Worm (Caenorhabditis elegans) whole organism, young adult: ENCODE measurements around the gene hlh-27.
A peak's percentile ranks its signal among the peaks of the same experiment; 100 is the strongest.

Experiments used
- F37B4.10 ChIP-seq: fragments of 200-800 bp; sonication (Bioruptor generic); IDR thresholded peaks from 2 replicates; pipeline ENCODE4 v1.3.6; 2022; ENCODE audit warnings: missing genetic modification characterization, missing compliant biosample characterization
- F39B2.1 ChIP-seq: fragments of 200-800 bp; sonication (Bioruptor generic); IDR thresholded peaks from 2 replicates; pipeline ENCODE4 v1.3.6; 2022; ENCODE audit warnings: missing genetic modification reagents, missing genetic modification characterization, missing compliant biosample characterization
- F57A8.1 ChIP-seq: fragments of 200-800 bp; sonication (Bioruptor generic); optimal IDR thresholded peaks from 2 replicates; lab custom pipeline; 2018; ENCODE audit warnings: mild to moderate bottlenecking, missing genetic modification characterization, moderate library complexity, missing compliant biosample characterization
- K11D2.4 ChIP-seq: fragments of 200-800 bp; sonication (Bioruptor generic); IDR thresholded peaks from 2 replicates; pipeline ENCODE4 v1.3.6; 2022; ENCODE audit warnings: missing genetic modification reagents, missing genetic modification characterization, missing compliant biosample characterization
- Y95B8A.8 ChIP-seq: fragments of 200-800 bp; sonication (Bioruptor generic); IDR thresholded peaks from 2 replicates; pipeline ENCODE4 v1.3.6; 2022; ENCODE audit warnings: missing genetic modification reagents, missing genetic modification characterization, missing compliant biosample characterization
- ZK185.1 ChIP-seq: sonication (generic microtip); optimal IDR thresholded peaks from 2 replicates; lab custom pipeline; 2016; ENCODE audit warnings: mild to moderate bottlenecking, missing genetic modification characterization, missing compliant biosample characterization; ENCODE audit not compliant: poor library complexity, severe bottlenecking
- atf-7 ChIP-seq: sonication (generic microtip); optimal IDR thresholded peaks from 2 replicates; lab custom pipeline; 2017; ENCODE audit warnings: mild to moderate bottlenecking, missing genetic modification characterization, missing compliant biosample characterization
- athp-1 ChIP-seq: sonication (generic microtip); optimal IDR thresholded peaks from 2 replicates; lab custom pipeline; 2017; ENCODE audit warnings: mild to moderate bottlenecking, missing genetic modification characterization, missing compliant biosample characterization
- attf-5 ChIP-seq: fragments of 200-800 bp; sonication (Bioruptor generic); optimal IDR thresholded peaks from 2 replicates; lab custom pipeline; 2018; ENCODE audit warnings: mild to moderate bottlenecking, missing genetic modification characterization, missing compliant biosample characterization
- bed-1 ChIP-seq: fragments of 200-800 bp; sonication (Bioruptor generic); IDR thresholded peaks from 2 replicates; pipeline ENCODE4 v1.3.6; 2022; ENCODE audit warnings: missing genetic modification reagents, missing genetic modification characterization, missing compliant biosample characterization
- bed-2 ChIP-seq: fragments of 200-800 bp; sonication (Bioruptor generic); IDR thresholded peaks from 2 replicates; pipeline ENCODE4 v1.3.6; 2022; ENCODE audit warnings: missing genetic modification reagents, missing genetic modification characterization, missing compliant biosample characterization
- ccch-3 ChIP-seq: fragments of 200-800 bp; sonication (Bioruptor generic); optimal IDR thresholded peaks from 2 replicates; lab custom pipeline; 2018; ENCODE audit warnings: mild to moderate bottlenecking, missing genetic modification characterization, missing compliant biosample characterization
- chd-7 ChIP-seq: sonication (generic microtip); optimal IDR thresholded peaks from 2 replicates; lab custom pipeline; 2016; ENCODE audit warnings: mild to moderate bottlenecking, missing genetic modification characterization, moderate library complexity, missing compliant biosample characterization
- dpl-1 ChIP-seq: fragments of 150-350 bp; optimal IDR thresholded peaks from 2 replicates; lab custom pipeline; 2014; ENCODE audit warnings: missing biosample characterization, missing genetic modification reagents, missing genetic modification characterization
- ekl-4 ChIP-seq: fragments of 200-800 bp; sonication (Bioruptor generic); IDR thresholded peaks from 2 replicates; pipeline ENCODE4 v1.3.6; 2022; ENCODE audit warnings: missing genetic modification reagents, missing genetic modification characterization, missing compliant biosample characterization
- fkh-3 ChIP-seq: sonication (generic microtip); optimal IDR thresholded peaks from 2 replicates; lab custom pipeline; 2016; ENCODE audit warnings: mild to moderate bottlenecking, missing genetic modification characterization, missing compliant biosample characterization
- hmg-1.2 ChIP-seq: fragments of 200-800 bp; sonication (Bioruptor generic); IDR thresholded peaks from 2 replicates; pipeline ENCODE4 v1.3.6; 2022; ENCODE audit warnings: missing genetic modification reagents, missing genetic modification characterization, missing compliant biosample characterization
- hrde-1 ChIP-seq: sonication (generic microtip); optimal IDR thresholded peaks from 2 replicates; lab custom pipeline; 2016; ENCODE audit warnings: missing genetic modification characterization, mild to moderate bottlenecking, missing compliant biosample characterization, moderate library complexity, missing genotype, missing genetic modification reagents, borderline replicate concordance
- let-526 ChIP-seq: fragments of 200-800 bp; sonication (Bioruptor generic); IDR thresholded peaks from 2 replicates; pipeline ENCODE4 v1.3.6; 2022; ENCODE audit warnings: missing genetic modification reagents, missing genetic modification characterization, missing compliant biosample characterization
- let-607 ChIP-seq, 2 experiments: fragments of 200-800 bp in 1 of 2; sonication (Bioruptor generic) in 1 of 2; sonication (generic microtip) in 1 of 2; optimal IDR thresholded peaks; 2 replicates each; lab custom pipeline; 2016 to 2018; ENCODE audit warnings: mild to moderate bottlenecking in 2 of 2, missing compliant biosample characterization in 2 of 2, missing genetic modification characterization in 2 of 2, moderate library complexity in 2 of 2, missing genotype in 1 of 2
- lsl-1 ChIP-seq: fragments of 200-800 bp; sonication (Bioruptor generic); optimal IDR thresholded peaks from 2 replicates; lab custom pipeline; 2018; ENCODE audit warnings: mild to moderate bottlenecking, missing genetic modification characterization, moderate library complexity, missing compliant biosample characterization
- mxl-1 ChIP-seq: sonication (generic microtip); optimal IDR thresholded peaks from 2 replicates; lab custom pipeline; 2016; ENCODE audit warnings: missing genetic modification characterization, missing compliant biosample characterization
- nhr-80 ChIP-seq: sonication (generic microtip); optimal IDR thresholded peaks from 2 replicates; lab custom pipeline; 2016; ENCODE audit warnings: missing genetic modification characterization, missing compliant biosample characterization
- pbrm-1 ChIP-seq: fragments of 200-800 bp; sonication (Bioruptor generic); IDR thresholded peaks from 2 replicates; pipeline ENCODE4 v1.3.6; 2022; ENCODE audit warnings: missing genetic modification reagents, missing genetic modification characterization, missing compliant biosample characterization
- rec-8 ChIP-seq, 2 experiments: sonication (generic microtip); optimal IDR thresholded peaks; 2 replicates each; lab custom pipeline; 2016; ENCODE audit warnings: mild to moderate bottlenecking in 2 of 2, missing genetic modification characterization in 2 of 2, missing genetic modification reagents in 2 of 2, missing genotype in 2 of 2, missing biosample characterization in 1 of 2, missing compliant biosample characterization in 1 of 2, moderate library complexity in 1 of 2
- snpc-1.1 ChIP-seq: sonication (generic microtip); optimal IDR thresholded peaks from 2 replicates; lab custom pipeline; 2017; ENCODE audit warnings: missing genetic modification characterization, mild to moderate bottlenecking, missing compliant biosample characterization, antibody characterized with exemption, moderate library complexity, missing genotype, missing genetic modification reagents; ENCODE audit not compliant: insufficient read depth
- snpc-4 ChIP-seq, 5 experiments: fragments of 150-350 bp in 1 of 5; sonication (generic microtip) in 4 of 5; optimal IDR thresholded peaks; 2 replicates each; lab custom pipeline; 2014 to 2018; ENCODE audit warnings: missing genetic modification characterization in 5 of 5, missing biosample characterization in 3 of 5, antibody characterized with exemption in 2 of 5, mild to moderate bottlenecking in 2 of 5, missing compliant biosample characterization in 2 of 5, missing genotype in 2 of 5, moderate library complexity in 2 of 5, missing genetic modification reagents in 1 of 5
- somi-1 ChIP-seq: fragments of 200-800 bp; sonication (Bioruptor generic); optimal IDR thresholded peaks from 2 replicates; lab custom pipeline; 2018; ENCODE audit warnings: mild to moderate bottlenecking, missing genetic modification characterization, missing compliant biosample characterization
- sptf-2 ChIP-seq: fragments of 200-800 bp; sonication (Bioruptor generic); optimal IDR thresholded peaks from 2 replicates; lab custom pipeline; 2018; ENCODE audit warnings: mild to moderate bottlenecking, missing genetic modification characterization, missing compliant biosample characterization
- tlf-1 ChIP-seq: fragments of 200-800 bp; sonication (Bioruptor generic); optimal IDR thresholded peaks from 2 replicates; lab custom pipeline; 2018; ENCODE audit warnings: mild to moderate bottlenecking, missing genetic modification characterization, missing compliant biosample characterization
- unc-62 ChIP-seq: fragments of 150-350 bp; optimal IDR thresholded peaks from 2 replicates; lab custom pipeline; 2014; ENCODE audit warnings: missing biosample characterization, missing genetic modification reagents, missing genetic modification characterization
- zfh-2 ChIP-seq: fragments of 200-800 bp; sonication (Bioruptor generic); conservative IDR thresholded peaks from 2 replicates; pipeline ENCODE4 v1.3.6; 2022; ENCODE audit warnings: missing genetic modification reagents, missing genetic modification characterization, missing compliant biosample characterization
- ztf-3 ChIP-seq: fragments of 200-800 bp; sonication (Bioruptor generic); optimal IDR thresholded peaks from 2 replicates; lab custom pipeline; 2018; ENCODE audit warnings: mild to moderate bottlenecking, missing genetic modification characterization, missing compliant biosample characterization

The hlh-27 gene

DNA sequence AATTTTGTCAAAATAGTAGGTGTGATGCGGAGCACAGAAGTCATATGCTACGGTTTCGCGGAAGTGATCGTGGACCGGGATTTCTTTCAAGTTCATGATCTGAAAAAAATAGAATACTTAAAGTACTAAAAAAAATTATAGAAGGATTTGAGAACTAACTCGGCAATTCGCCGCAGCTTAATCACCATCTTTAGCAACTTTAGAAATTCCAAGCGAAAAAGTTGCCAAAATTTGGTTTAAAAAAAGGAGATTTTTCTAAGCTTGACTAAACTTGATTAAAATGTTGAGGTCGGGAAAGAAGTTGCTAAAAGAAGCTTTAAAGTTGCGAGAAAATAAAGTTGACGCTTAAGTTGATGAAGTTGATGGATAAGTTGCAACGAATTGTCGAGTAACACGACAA, 22.4 kb downstream of the hlh-27 start, which contains the start of gene ZK177.9:
TSS of gene ZK177.9 (minus strand) at position 101 of the 400 bp plus-strand sequence.
- no peak for TF ChIP-seq F57A8.1 (GFP tag; lab: Kevin White, UChicago)
- no peak for TF ChIP-seq fkh-3 (tag; lab: Kevin White, UChicago)
- TF ChIP-seq mxl-1 (tag; lab: Kevin White, UChicago) = no peak
- TF ChIP-seq ZK185.1 (tag; lab: Kevin White, UChicago) = no peak
- no peak for TF ChIP-seq tlf-1
- TF ChIP-seq athp-1 = no peak
- TF ChIP-seq F37B4.10 (GFP tag; lab: Robert Waterston, UW) = no peak
- TF ChIP-seq snpc-1.1 (tag; lab: Kevin White, UChicago) = no peak
- TF ChIP-seq ccch-3 (GFP tag; lab: Kevin White, UChicago) = no peak
- TF ChIP-seq Y95B8A.8 (GFP tag; lab: Robert Waterston, UW) = no peak
- no peak for TF ChIP-seq hrde-1
- TF ChIP-seq snpc-4 (GFP tag; optimal IDR thresholded peaks at IDR 0.05; lab: Kevin White, UChicago) = no peak
- TF ChIP-seq snpc-4 (tag; optimal IDR thresholded peaks at IDR 0.05; lab: Kevin White, UChicago) = no peak

DNA sequence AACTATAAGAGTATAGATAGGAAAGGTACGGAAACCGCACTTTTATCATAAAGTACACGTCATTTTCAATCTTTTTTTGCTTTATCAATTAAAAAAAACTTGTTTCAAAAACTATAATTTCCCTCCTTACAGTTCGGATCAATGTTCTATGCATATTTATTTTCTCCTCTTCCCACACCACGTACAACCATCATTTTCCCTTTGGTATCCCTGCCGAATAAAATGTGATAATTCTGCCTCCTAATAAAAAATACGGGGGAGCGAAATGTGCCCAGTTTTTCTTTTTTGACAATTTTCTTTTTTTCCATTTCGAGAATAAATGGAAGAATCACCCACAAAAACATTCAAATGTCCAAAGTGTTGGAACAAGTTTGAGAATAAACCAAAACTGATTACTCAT, 24.5 kb downstream of the hlh-27 start, which contains the start of gene ZK177.3:
TSS of gene ZK177.3 (plus strand) at position 301 of the 400 bp plus-strand sequence.
- TF ChIP-seq chd-7 (tag; lab: Kevin White, UChicago) = no peak
- TF ChIP-seq lsl-1 (GFP tag; lab: Kevin White, UChicago) = no peak
- TF ChIP-seq bed-1 = no peak
- TF ChIP-seq F39B2.1 (GFP tag; lab: Robert Waterston, UW) = no peak
- TF ChIP-seq sptf-2 (GFP tag; lab: Kevin White, UChicago) = no peak
- no peak for TF ChIP-seq nhr-80 (tag; lab: Kevin White, UChicago)
- TF ChIP-seq ztf-3 (GFP tag; lab: Kevin White, UChicago) = no peak
- no peak for TF ChIP-seq zfh-2 (GFP tag; lab: Robert Waterston, UW)
- TF ChIP-seq ccch-3 (GFP tag; lab: Kevin White, UChicago) = no peak
- no peak for TF ChIP-seq K11D2.4 (GFP tag; lab: Robert Waterston, UW)
- TF ChIP-seq ekl-4 (GFP tag; lab: Robert Waterston, UW) = no peak
- TF ChIP-seq attf-5 = no peak

DNA sequence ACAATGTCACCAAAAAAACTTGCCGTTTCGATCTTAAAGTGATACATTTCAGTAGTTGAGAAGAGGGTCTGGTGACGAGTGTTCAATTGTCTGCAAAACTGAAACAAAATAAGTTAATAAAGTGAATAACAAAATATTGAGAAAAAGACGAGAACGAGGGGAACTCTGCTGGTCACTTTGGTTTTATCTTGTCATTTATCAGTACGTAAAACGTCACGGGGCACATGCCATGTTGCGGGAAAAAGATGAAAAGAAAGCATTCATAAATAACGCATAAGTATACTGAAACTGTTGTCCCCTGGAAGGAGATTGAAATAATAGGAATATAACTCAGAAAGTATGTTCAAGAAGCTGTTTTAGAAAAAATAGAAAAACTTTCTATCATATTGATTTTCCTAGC, 25.2 kb downstream of the hlh-27 start, which contains the start of gene sahd-1:
TSS of gene sahd-1 (minus strand) at position 100 of the 400 bp plus-strand sequence.
- TF ChIP-seq hmg-1.2 = no peak
- peak; percentile 24 for TF ChIP-seq nhr-80 (tag; lab: Kevin White, UChicago)
- no peak for TF ChIP-seq dpl-1 (GFP tag; lab: Kevin White, UChicago)
- no peak for TF ChIP-seq pbrm-1
- no peak for TF ChIP-seq let-526

DNA sequence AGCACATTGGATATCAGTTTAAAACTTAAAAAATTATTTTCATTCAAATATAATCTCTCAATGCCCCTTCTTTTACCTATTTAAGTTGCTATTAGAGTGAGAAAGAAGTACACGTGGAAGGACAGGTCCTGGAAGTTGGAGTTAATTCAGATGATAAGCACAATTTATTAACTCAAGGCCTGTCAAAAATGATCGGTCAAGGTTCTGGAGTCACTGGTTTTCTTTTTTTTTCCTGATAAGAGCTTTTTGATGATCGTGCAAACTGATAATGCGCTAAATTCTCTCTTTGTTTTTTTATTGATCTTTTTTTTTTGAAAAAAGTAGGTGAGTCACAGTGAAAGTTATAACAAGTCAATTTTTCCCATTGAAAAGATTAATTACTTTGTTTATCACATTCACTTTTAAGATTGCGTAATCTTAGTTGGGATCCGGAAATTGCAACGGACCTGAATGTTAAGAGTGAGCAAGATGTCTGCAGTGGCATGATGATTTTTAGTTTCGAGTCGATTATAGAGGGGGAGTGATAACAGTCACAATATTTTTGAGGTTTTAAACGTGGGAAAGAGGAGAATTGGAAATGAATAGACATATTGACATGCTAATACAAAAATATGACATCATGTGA, 27.4 kb downstream of the hlh-27 start:
- TF ChIP-seq bed-2 (GFP tag; lab: Robert Waterston, UW) = no peak
- peak; percentile 88 to 93 for TF ChIP-seq let-607 (tag; optimal IDR thresholded peaks at IDR 0.05; lab: Kevin White, UChicago)
- peak; percentile 90 for TF ChIP-seq nhr-80 (tag; lab: Kevin White, UChicago)
- TF ChIP-seq somi-1 (GFP tag; lab: Kevin White, UChicago) = no peak
- peak; percentile 34 for TF ChIP-seq unc-62
- TF ChIP-seq atf-7 (tag; lab: Kevin White, UChicago) = peak; percentile 78
- TF ChIP-seq rec-8 (tag; optimal IDR thresholded peaks at IDR 0.05; lab: Kevin White, UChicago) = no peak
